Fruit fly (Drosophila melanogaster) whole organism, prepupa: ENCODE results near the gene CG33287.

Source experiments
- Blimp-1 ChIP-seq: fragments of 200-800 bp; sonication (Bioruptor generic); optimal IDR thresholded peaks from 3 replicates; lab custom pipeline; 2017; ENCODE audit warnings: missing biosample characterization, missing genetic modification characterization, mild to moderate bottlenecking, moderate library complexity, missing genetic modification reagents
- CG10631 ChIP-seq: fragments of 200-800 bp; sonication (Bioruptor generic); optimal IDR thresholded peaks from 2 replicates; lab custom pipeline; 2016; ENCODE audit warnings: missing biosample characterization, missing genetic modification characterization
- CG10669 ChIP-seq: fragments of 200-800 bp; sonication (Bioruptor generic); optimal IDR thresholded peaks from 3 replicates; lab custom pipeline; 2018; ENCODE audit warnings: missing biosample characterization, mild to moderate bottlenecking, missing genetic modification characterization, moderate library complexity
- CG11294 ChIP-seq: fragments of 200-800 bp; sonication (Bioruptor generic); IDR thresholded peaks from 2 replicates; pipeline ENCODE4 v1.3.6; 2022; ENCODE audit warnings: missing biosample characterization, missing genetic modification characterization
- CG1621 ChIP-seq: fragments of 200-800 bp; sonication (Bioruptor generic); optimal IDR thresholded peaks from 3 replicates; lab custom pipeline; 2018; ENCODE audit warnings: missing biosample characterization, mild to moderate bottlenecking, missing genetic modification characterization
- CG3032 ChIP-seq: fragments of 200-800 bp; optimal IDR thresholded peaks from 2 replicates; lab custom pipeline; 2019; ENCODE audit warnings: missing biosample characterization, mild to moderate bottlenecking, missing genetic modification characterization, moderate library complexity
- CG31627 ChIP-seq: fragments of 200-800 bp; sonication (Bioruptor generic); optimal IDR thresholded peaks from 3 replicates; lab custom pipeline; 2016; ENCODE audit warnings: missing biosample characterization, missing genetic modification characterization
- CG32006 ChIP-seq: fragments of 200-800 bp; sonication (Bioruptor generic); optimal IDR thresholded peaks from 3 replicates; lab custom pipeline; 2017; ENCODE audit warnings: missing biosample characterization, mild to moderate bottlenecking, missing genetic modification characterization
- CG34406 ChIP-seq: fragments of 200-800 bp; sonication (Bioruptor generic); optimal IDR thresholded peaks from 3 replicates; lab custom pipeline; 2016; ENCODE audit warnings: missing biosample characterization, missing genetic modification characterization
- CG3919 ChIP-seq: fragments of 200-800 bp; sonication (Bioruptor generic); optimal IDR thresholded peaks from 3 replicates; lab custom pipeline; 2016; ENCODE audit warnings: missing biosample characterization, missing genetic modification characterization
- CG6276 ChIP-seq: fragments of 200-800 bp; sonication (Bioruptor generic); optimal IDR thresholded peaks from 2 replicates; lab custom pipeline; 2017; ENCODE audit warnings: missing biosample characterization, mild to moderate bottlenecking, missing genetic modification characterization
- CG6808 ChIP-seq: fragments of 200-800 bp; sonication (Bioruptor generic); optimal IDR thresholded peaks from 3 replicates; lab custom pipeline; 2017; ENCODE audit warnings: missing biosample characterization, missing genetic modification characterization, mild to moderate bottlenecking, moderate library complexity, missing genetic modification reagents
- CG6854 ChIP-seq: fragments of 200-800 bp; sonication (Bioruptor generic); optimal IDR thresholded peaks from 2 replicates; lab custom pipeline; 2017; ENCODE audit warnings: missing biosample characterization, mild to moderate bottlenecking, missing genetic modification characterization
- CG8119 ChIP-seq: fragments of 200-800 bp; sonication (Bioruptor generic); IDR thresholded peaks from 3 replicates; pipeline ENCODE4 v1.3.6; 2022; ENCODE audit warnings: missing biosample characterization, missing genetic modification characterization
- CG8632 ChIP-seq: fragments of 200-800 bp; sonication (Bioruptor generic); optimal IDR thresholded peaks from 3 replicates; lab custom pipeline; 2016; ENCODE audit warnings: missing biosample characterization, missing genetic modification characterization
- CG9139 ChIP-seq: fragments of 200-800 bp; sonication (Bioruptor generic); optimal IDR thresholded peaks from 3 replicates; lab custom pipeline; 2017; ENCODE audit warnings: missing biosample characterization, mild to moderate bottlenecking, missing genetic modification characterization
- Eip75B ChIP-seq: fragments of 200-800 bp; sonication (Bioruptor generic); optimal IDR thresholded peaks from 3 replicates; lab custom pipeline; 2016; ENCODE audit warnings: missing biosample characterization, missing genetic modification characterization
- Eip78C ChIP-seq: fragments of 200-800 bp; sonication (Bioruptor generic); peaks from one replicate; lab custom pipeline; 2016; ENCODE audit warnings: missing biosample characterization, missing genetic modification characterization
- Eip93F ChIP-seq: fragments of 200-800 bp; sonication (Bioruptor generic); optimal IDR thresholded peaks from 2 replicates; lab custom pipeline; 2016; ENCODE audit warnings: missing biosample characterization, mild to moderate bottlenecking, missing genetic modification characterization
- Ets21C ChIP-seq: fragments of 200-800 bp; sonication (Bioruptor generic); optimal IDR thresholded peaks from 3 replicates; lab custom pipeline; 2016; ENCODE audit warnings: missing biosample characterization, missing genetic modification characterization
- Ets96B ChIP-seq: fragments of 200-800 bp; optimal IDR thresholded peaks from 2 replicates; lab custom pipeline; 2019; ENCODE audit warnings: missing biosample characterization, mild to moderate bottlenecking, missing genetic modification characterization, moderate library complexity
- Gug ChIP-seq: fragments of 200-800 bp; sonication (Bioruptor generic); IDR thresholded peaks from 2 replicates; pipeline ENCODE4 v1.3.6; 2022; ENCODE audit warnings: missing biosample characterization, missing genetic modification characterization
- Hr38 ChIP-seq: sonication (Bioruptor generic); optimal IDR thresholded peaks from 2 replicates; lab custom pipeline; 2016; ENCODE audit warnings: missing biosample characterization, missing genetic modification characterization
- Hr39 ChIP-seq: fragments of 200-800 bp; sonication (Bioruptor generic); optimal IDR thresholded peaks from 2 replicates; lab custom pipeline; 2016; ENCODE audit warnings: missing biosample characterization, missing genetic modification characterization
- Hr4 ChIP-seq: fragments of 200-800 bp; sonication (Bioruptor generic); optimal IDR thresholded peaks from 3 replicates; lab custom pipeline; 2016; ENCODE audit warnings: missing biosample characterization, missing genetic modification characterization
- Lpt ChIP-seq: fragments of 200-800 bp; sonication (Bioruptor generic); optimal IDR thresholded peaks from 3 replicates; lab custom pipeline; 2016; ENCODE audit warnings: missing biosample characterization, missing genetic modification characterization
- Met ChIP-seq: fragments of 200-800 bp; sonication (Bioruptor generic); optimal IDR thresholded peaks from 3 replicates; lab custom pipeline; 2016; ENCODE audit warnings: missing biosample characterization, missing genetic modification characterization
- Sox15 ChIP-seq: fragments of 200-800 bp; sonication (Bioruptor generic); optimal IDR thresholded peaks from 3 replicates; lab custom pipeline; 2016; ENCODE audit warnings: missing biosample characterization, missing genetic modification characterization
- achi ChIP-seq: fragments of 200-800 bp; sonication (Bioruptor generic); optimal IDR thresholded peaks from 3 replicates; lab custom pipeline; 2016; ENCODE audit warnings: missing biosample characterization, missing genetic modification characterization
- acj6 ChIP-seq: fragments of 200-800 bp; sonication (Bioruptor generic); optimal IDR thresholded peaks from 3 replicates; lab custom pipeline; 2016; ENCODE audit warnings: missing biosample characterization, missing genetic modification characterization
- cyc ChIP-seq: fragments of 200-800 bp; sonication (Bioruptor generic); optimal IDR thresholded peaks from 3 replicates; lab custom pipeline; 2016; ENCODE audit warnings: missing biosample characterization, missing genetic modification characterization
- dac ChIP-seq: fragments of 200-800 bp; sonication (Bioruptor generic); optimal IDR thresholded peaks from 2 replicates; lab custom pipeline; 2017; ENCODE audit warnings: missing biosample characterization, mild to moderate bottlenecking, missing genetic modification characterization
- esn ChIP-seq: fragments of 200-800 bp; sonication (Bioruptor generic); optimal IDR thresholded peaks from 2 replicates; lab custom pipeline; 2016; ENCODE audit warnings: missing biosample characterization, mild to moderate bottlenecking, missing genetic modification characterization, moderate library complexity
- net ChIP-seq: fragments of 200-800 bp; sonication (Bioruptor generic); optimal IDR thresholded peaks from 3 replicates; lab custom pipeline; 2016; ENCODE audit warnings: missing biosample characterization, missing genetic modification characterization
- pdm3 ChIP-seq: fragments of 200-800 bp; sonication (Bioruptor generic); optimal IDR thresholded peaks from 3 replicates; lab custom pipeline; 2016; ENCODE audit warnings: missing biosample characterization, missing genetic modification characterization
- salr ChIP-seq, 2 experiments: fragments of 200-800 bp; sonication (Bioruptor generic); optimal IDR thresholded peaks; 3 replicates each; lab custom pipeline; 2016 to 2018; ENCODE audit warnings: missing biosample characterization in 2 of 2, missing genetic modification characterization in 2 of 2, mild to moderate bottlenecking in 1 of 2
- spab ChIP-seq: fragments of 200-800 bp; sonication (Bioruptor generic); optimal IDR thresholded peaks from 2 replicates; lab custom pipeline; 2017; ENCODE audit warnings: missing biosample characterization, mild to moderate bottlenecking, missing genetic modification characterization, missing genetic modification reagents
- svp ChIP-seq: fragments of 200-800 bp; sonication (Bioruptor generic); peaks from one replicate; lab custom pipeline; 2016; ENCODE audit warnings: missing biosample characterization, missing genetic modification characterization
- topi ChIP-seq: fragments of 200-800 bp; sonication (Bioruptor generic); optimal IDR thresholded peaks from 3 replicates; lab custom pipeline; 2016; ENCODE audit warnings: missing biosample characterization, missing genetic modification characterization
- vri ChIP-seq: fragments of 200-800 bp; sonication (Bioruptor generic); optimal IDR thresholded peaks from 3 replicates; lab custom pipeline; 2016; ENCODE audit warnings: missing biosample characterization, mild to moderate bottlenecking, missing genetic modification characterization

Gene CG33287

dm6 chr3L:21010846-21011607 is 40.6 kb upstream of the CG33287 start (continued):
- peak; percentile 61 for TF ChIP-seq esn (GFP tag; lab: Kevin White, UChicago)
- peak; percentile 25 for TF ChIP-seq Ets96B
- TF ChIP-seq CG31627 (GFP tag; lab: Kevin White, UChicago): peak; percentile 47
- no peak for TF ChIP-seq CG9139 (GFP tag; lab: Kevin White, UChicago)
- peak; percentile 50 for TF ChIP-seq CG34406 (GFP tag; lab: Kevin White, UChicago)
- TF ChIP-seq CG3919: peak; percentile 32
- TF ChIP-seq dac (GFP tag; lab: Kevin White, UChicago): no peak
- no peak for TF ChIP-seq Eip93F (GFP tag; lab: Kevin White, UChicago)
- TF ChIP-seq CG10631 (GFP tag; lab: Kevin White, UChicago): peak; percentile 32
- peak; percentile 70 for TF ChIP-seq topi (GFP tag; lab: Kevin White, UChicago)
- TF ChIP-seq Met (GFP tag; lab: Kevin White, UChicago): peak; percentile 68
- peak; percentile 75 for TF ChIP-seq Hr4 (GFP tag; lab: Kevin White, UChicago)
- TF ChIP-seq Hr39 (GFP tag; lab: Kevin White, UChicago): peak; percentile 46
- TF ChIP-seq Blimp-1: no peak
- peak; percentile 46 for TF ChIP-seq pdm3 (GFP tag; lab: Kevin White, UChicago)
- peak; percentile 69 for TF ChIP-seq achi
- no peak for TF ChIP-seq Hr38 (GFP tag; lab: Kevin White, UChicago)
- no peak for TF ChIP-seq CG11294 (GFP tag; lab: Robert Waterston, UW)
- TF ChIP-seq CG8632 (GFP tag; lab: Kevin White, UChicago): peak; percentile 33
- peak; percentile 86 for TF ChIP-seq Eip78C (GFP tag; lab: Kevin White, UChicago)
- no peak for TF ChIP-seq Eip75B (GFP tag; lab: Kevin White, UChicago)
- TF ChIP-seq CG32006 (GFP tag; lab: Kevin White, UChicago): peak; percentile 87
- TF ChIP-seq acj6 (GFP tag; lab: Kevin White, UChicago): peak; percentile 44
- TF ChIP-seq svp (GFP tag; lab: Kevin White, UChicago): peak; percentile 67
- no peak for TF ChIP-seq Gug (GFP tag; lab: Robert Waterston, UW)
- peak in 1 of 2 experiments; percentile 75 for TF ChIP-seq salr (GFP tag; optimal IDR thresholded peaks at IDR 0.05; lab: Kevin White, UChicago)
- peak; percentile 57 for TF ChIP-seq net (GFP tag; lab: Kevin White, UChicago)
- TF ChIP-seq vri (GFP tag; lab: Kevin White, UChicago): peak; percentile 6
- TF ChIP-seq cyc: peak; percentile 43
- TF ChIP-seq CG10669 (GFP tag; lab: Kevin White, UChicago): peak; percentile 43
- TF ChIP-seq CG8119 (GFP tag; lab: Robert Waterston, UW): peak; percentile 75
- TF ChIP-seq spab (GFP tag; lab: Kevin White, UChicago): no peak
- peak; percentile 37 for TF ChIP-seq Lpt
- no peak for TF ChIP-seq CG6854 (GFP tag; lab: Kevin White, UChicago)
- peak; percentile 49 for TF ChIP-seq CG6276 (GFP tag; lab: Kevin White, UChicago)
- TF ChIP-seq CG3032 (tag; lab: Kevin White, UChicago): no peak
- no peak for TF ChIP-seq CG1621 (tag; lab: Kevin White, UChicago)
- TF ChIP-seq Sox15 (GFP tag; lab: Kevin White, UChicago): peak; percentile 15
- TF ChIP-seq CG6808: no peak
- TF ChIP-seq Ets21C (GFP tag; lab: Kevin White, UChicago): no peak
